Worm (Caenorhabditis elegans) whole organism, mixed stage, embryonic: ENCODE results near the gene taco-1.
A peak's percentile ranks its signal among the peaks of the same experiment; 100 is the strongest.

Experiments
- blmp-1 ChIP-seq: fragments of 150-350 bp; optimal IDR thresholded peaks from 2 replicates; lab custom pipeline; 2014; ENCODE audit warnings: missing biosample characterization, missing genetic modification characterization
- ceh-39 ChIP-seq: fragments of 150-350 bp; optimal IDR thresholded peaks from 2 replicates; lab custom pipeline; 2014; ENCODE audit warnings: missing biosample characterization, missing genetic modification characterization
- ceh-43 ChIP-seq: fragments of 200-800 bp; sonication (Bioruptor generic); optimal IDR thresholded peaks from 2 replicates; lab custom pipeline; 2018; ENCODE audit warnings: mild to moderate bottlenecking, missing genetic modification characterization, moderate library complexity, missing compliant biosample characterization
- ceh-83 ChIP-seq: fragments of 200-800 bp; sonication (Bioruptor generic); optimal IDR thresholded peaks from 2 replicates; lab custom pipeline; 2018; ENCODE audit warnings: mild to moderate bottlenecking, missing genetic modification characterization, missing compliant biosample characterization
- ces-1 ChIP-seq: fragments of 150-350 bp; optimal IDR thresholded peaks from 2 replicates; lab custom pipeline; 2014; ENCODE audit warnings: missing biosample characterization, missing genetic modification reagents, missing genetic modification characterization
- cnd-1 ChIP-seq: fragments of 200-800 bp; sonication (Bioruptor generic); optimal IDR thresholded peaks from 2 replicates; lab custom pipeline; 2018; ENCODE audit warnings: mild to moderate bottlenecking, missing genetic modification characterization, missing compliant biosample characterization
- drap-1 ChIP-seq: fragments of 200-800 bp; sonication (Bioruptor generic); optimal IDR thresholded peaks from 3 replicates; lab custom pipeline; 2018; ENCODE audit warnings: mild to moderate bottlenecking, missing genetic modification characterization, missing compliant biosample characterization
- elt-1 ChIP-seq: sonication (generic microtip); optimal IDR thresholded peaks from 2 replicates; lab custom pipeline; 2017; ENCODE audit warnings: missing genetic modification characterization, mild to moderate bottlenecking, missing compliant biosample characterization, antibody characterized with exemption, moderate library complexity, borderline replicate concordance; ENCODE audit not compliant: insufficient read depth
- elt-3 ChIP-seq: fragments of 150-350 bp; optimal IDR thresholded peaks from 2 replicates; lab custom pipeline; 2014; ENCODE audit warnings: missing biosample characterization, missing genetic modification characterization
- flh-1 ChIP-seq: fragments of 200-800 bp; sonication (Bioruptor generic); optimal IDR thresholded peaks from 2 replicates; lab custom pipeline; 2018; ENCODE audit warnings: mild to moderate bottlenecking, missing genetic modification characterization, moderate library complexity, missing compliant biosample characterization
- ham-2 ChIP-seq: fragments of 200-800 bp; sonication (Bioruptor generic); optimal IDR thresholded peaks from 2 replicates; lab custom pipeline; 2018; ENCODE audit warnings: mild to moderate bottlenecking, missing genetic modification characterization, missing compliant biosample characterization
- hlh-1 ChIP-seq: fragments of 150-350 bp; optimal IDR thresholded peaks from 2 replicates; lab custom pipeline; 2014; ENCODE audit warnings: missing biosample characterization, missing genetic modification reagents, missing genetic modification characterization
- lin-13 ChIP-seq: fragments of 150-350 bp; optimal IDR thresholded peaks from 2 replicates; lab custom pipeline; 2014; ENCODE audit warnings: missing biosample characterization, missing genetic modification characterization
- lin-32 ChIP-seq: fragments of 200-800 bp; sonication (Bioruptor generic); optimal IDR thresholded peaks from 2 replicates; lab custom pipeline; 2018; ENCODE audit warnings: mild to moderate bottlenecking, missing genetic modification characterization, missing compliant biosample characterization
- lsy-2 ChIP-seq: fragments of 150-350 bp; optimal IDR thresholded peaks from 2 replicates; lab custom pipeline; 2014; ENCODE audit warnings: missing biosample characterization, missing genetic modification characterization
- mab-5 ChIP-seq: fragments of 150-350 bp; optimal IDR thresholded peaks from 2 replicates; lab custom pipeline; 2014; ENCODE audit warnings: missing biosample characterization, missing genetic modification characterization
- mep-1 ChIP-seq: fragments of 150-350 bp; optimal IDR thresholded peaks from 2 replicates; lab custom pipeline; 2017; ENCODE audit warnings: missing biosample characterization, missing genetic modification reagents, missing genetic modification characterization, inconsistent platforms
- mls-2 ChIP-seq: sonication (generic microtip); optimal IDR thresholded peaks from 2 replicates; lab custom pipeline; 2016; ENCODE audit warnings: mild to moderate bottlenecking, missing genetic modification characterization, moderate library complexity, missing compliant biosample characterization
- nhr-12 ChIP-seq: fragments of 150-350 bp; optimal IDR thresholded peaks from 2 replicates; lab custom pipeline; 2014; ENCODE audit warnings: missing biosample characterization, missing genetic modification characterization
- nhr-2 ChIP-seq: fragments of 150-350 bp; optimal IDR thresholded peaks from 2 replicates; lab custom pipeline; 2014; ENCODE audit warnings: missing biosample characterization, missing genetic modification characterization
- nhr-237 ChIP-seq: fragments of 150-350 bp; optimal IDR thresholded peaks from 2 replicates; lab custom pipeline; 2014; ENCODE audit warnings: missing biosample characterization, missing genetic modification characterization
- nhr-28 ChIP-seq: fragments of 150-350 bp; optimal IDR thresholded peaks from 2 replicates; lab custom pipeline; 2014; ENCODE audit warnings: missing biosample characterization, missing genetic modification characterization
- nhr-76 ChIP-seq: sonication (generic microtip); optimal IDR thresholded peaks from 2 replicates; lab custom pipeline; 2017; ENCODE audit warnings: missing biosample characterization, missing genetic modification characterization
- pha-4 ChIP-seq: fragments of 150-350 bp; optimal IDR thresholded peaks from 2 replicates; lab custom pipeline; 2018; ENCODE audit warnings: missing biosample characterization, missing genetic modification reagents, missing genetic modification characterization
- sem-2 ChIP-seq: fragments of 200-800 bp; sonication (Bioruptor generic); optimal IDR thresholded peaks from 2 replicates; lab custom pipeline; 2018; ENCODE audit warnings: mild to moderate bottlenecking, missing genetic modification characterization, missing compliant biosample characterization
- snpc-4 ChIP-seq: fragments of 150-350 bp; optimal IDR thresholded peaks from 2 replicates; lab custom pipeline; 2014; ENCODE audit warnings: missing biosample characterization, missing genetic modification characterization
- sptf-1 ChIP-seq: sonication (generic microtip); optimal IDR thresholded peaks from 2 replicates; lab custom pipeline; 2017; ENCODE audit warnings: mild to moderate bottlenecking, missing genetic modification characterization, moderate library complexity, missing compliant biosample characterization
- tbx-8 ChIP-seq: fragments of 200-800 bp; sonication (Bioruptor generic); optimal IDR thresholded peaks from 2 replicates; lab custom pipeline; 2018; ENCODE audit warnings: mild to moderate bottlenecking, missing genetic modification characterization, moderate library complexity, missing compliant biosample characterization
- unc-120 ChIP-seq: sonication (generic microtip); optimal IDR thresholded peaks from 2 replicates; lab custom pipeline; 2017; ENCODE audit warnings: missing genetic modification characterization, missing compliant biosample characterization; ENCODE audit not compliant: poor library complexity, severe bottlenecking
- unc-39 ChIP-seq: fragments of 150-350 bp; optimal IDR thresholded peaks from 2 replicates; lab custom pipeline; 2014; ENCODE audit warnings: missing biosample characterization, missing genetic modification characterization
- unc-62 ChIP-seq: fragments of 150-350 bp; optimal IDR thresholded peaks from 2 replicates; lab custom pipeline; 2014; ENCODE audit warnings: missing biosample characterization, missing genetic modification reagents, missing genetic modification characterization
- ztf-11 ChIP-seq: fragments of 150-350 bp; optimal IDR thresholded peaks from 2 replicates; lab custom pipeline; 2014; ENCODE audit warnings: missing biosample characterization, missing genetic modification characterization

Gene taco-1

DNA sequence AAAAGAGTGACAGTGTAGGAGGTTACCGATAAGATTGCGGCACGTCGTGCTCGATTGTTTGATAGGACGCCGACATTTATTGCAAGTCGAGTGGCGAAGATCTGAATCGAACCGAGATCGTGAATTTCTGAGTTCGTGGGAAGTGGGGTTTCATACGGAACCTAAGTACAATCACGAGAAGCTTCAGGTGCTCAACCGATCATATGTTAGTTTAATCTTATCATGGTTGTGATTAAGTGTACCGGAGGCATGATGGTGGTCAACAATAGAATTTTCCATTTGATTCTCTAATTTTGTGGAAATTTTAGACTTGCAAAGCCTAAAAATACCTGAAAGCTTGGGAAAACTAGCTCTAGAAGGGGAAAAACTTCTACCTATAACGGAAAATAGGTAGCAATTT is 14.5 kb downstream of the taco-1 start, which contains the start of gene ads-1:
TSS of gene ads-1 (minus strand) at position 101 of the 400 bp plus-strand sequence.
- TF ChIP-seq hlh-1 (tag; lab: Kevin White, UChicago) (no peak), snpc-4 (tag; lab: Kevin White, UChicago) (no peak), ztf-11 (tag; lab: Kevin White, UChicago) (no peak), blmp-1 (tag; lab: Kevin White, UChicago) (no peak), pha-4 (tag; lab: Kevin White, UChicago) (no peak), nhr-28 (no peak), lin-13 (tag; lab: Kevin White, UChicago) (no peak), unc-62 (GFP tag; lab: Kevin White, UChicago) (no peak), nhr-12 (tag; lab: Kevin White, UChicago) (no peak), unc-120 (tag; lab: Kevin White, UChicago) (no peak), ceh-83 (GFP tag; lab: Kevin White, UChicago) (no peak), elt-1 (tag; lab: Kevin White, UChicago) (no peak), ceh-39 (no peak), ham-2 (GFP tag; lab: Kevin White, UChicago) (no peak), sem-2 (GFP tag; lab: Kevin White, UChicago) (no peak), mep-1 (no peak), tbx-8 (no peak), flh-1 (no peak)

- TF ChIP-seq pha-4 (tag; lab: Kevin White, UChicago) (no peak), nhr-12 (tag; lab: Kevin White, UChicago) (no peak), ceh-83 (GFP tag; lab: Kevin White, UChicago) (no peak), lin-32 (no peak), ces-1 (no peak), drap-1 (GFP tag; lab: Kevin White, UChicago) (no peak), unc-39 (tag; lab: Kevin White, UChicago) (no peak), blmp-1 (tag; lab: Kevin White, UChicago) (no peak), ceh-39 (no peak), nhr-2 (no peak), elt-1 (tag; lab: Kevin White, UChicago) (no peak), nhr-237 (tag; lab: Kevin White, UChicago) (no peak), mep-1 (no peak), cnd-1 (tag; lab: Kevin White, UChicago) (no peak), mab-5 (tag; lab: Kevin White, UChicago) (no peak), mls-2 (tag; lab: Kevin White, UChicago) (no peak), lsy-2 (no peak), ztf-11 (tag; lab: Kevin White, UChicago) (no peak), ceh-43 (GFP tag; lab: Kevin White, UChicago) (no peak)
Measured at ce11 chrIII:299220-299619, 15.3 kb downstream of the taco-1 start.

DNA sequence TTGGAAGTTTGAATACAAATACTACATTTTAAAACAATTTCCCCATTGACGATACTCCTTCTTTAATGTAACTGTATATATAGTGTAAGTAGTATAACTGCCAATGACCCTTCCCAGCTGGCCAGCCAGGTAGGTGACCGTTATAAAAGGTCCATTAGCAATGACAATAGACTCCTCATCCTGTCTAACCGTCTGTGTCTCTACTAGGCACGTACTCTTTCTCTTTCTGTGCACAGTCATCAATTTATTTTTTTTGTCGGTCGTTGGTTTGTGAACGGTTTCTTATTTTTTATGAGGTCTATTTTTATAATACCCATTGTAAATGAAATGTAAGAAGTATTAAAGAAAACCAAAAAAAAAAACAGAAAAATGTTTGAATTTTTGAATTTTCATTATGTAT is 20.6 kb downstream of the taco-1 start:
- TF ChIP-seq cnd-1 (tag; lab: Kevin White, UChicago) (no peak), pha-4 (tag; lab: Kevin White, UChicago) (no peak), ztf-11 (tag; lab: Kevin White, UChicago) (no peak), elt-3 (no peak), elt-1 (tag; lab: Kevin White, UChicago) (no peak), unc-120 (tag; lab: Kevin White, UChicago) (no peak), nhr-28 (no peak), nhr-2 (peak; percentile 94)

- TF ChIP-seq drap-1 (GFP tag; lab: Kevin White, UChicago), result no peak
- TF ChIP-seq lsy-2, result no peak
- TF ChIP-seq ceh-39, result no peak
- peak; percentile 14 for TF ChIP-seq sptf-1 (tag; lab: Kevin White, UChicago)
- TF ChIP-seq elt-3, result no peak
- TF ChIP-seq, all 35 proteins: peak for 1
Measured at ce11 chrIII:311174-311573, 27.3 kb downstream of the taco-1 start.

DNA sequence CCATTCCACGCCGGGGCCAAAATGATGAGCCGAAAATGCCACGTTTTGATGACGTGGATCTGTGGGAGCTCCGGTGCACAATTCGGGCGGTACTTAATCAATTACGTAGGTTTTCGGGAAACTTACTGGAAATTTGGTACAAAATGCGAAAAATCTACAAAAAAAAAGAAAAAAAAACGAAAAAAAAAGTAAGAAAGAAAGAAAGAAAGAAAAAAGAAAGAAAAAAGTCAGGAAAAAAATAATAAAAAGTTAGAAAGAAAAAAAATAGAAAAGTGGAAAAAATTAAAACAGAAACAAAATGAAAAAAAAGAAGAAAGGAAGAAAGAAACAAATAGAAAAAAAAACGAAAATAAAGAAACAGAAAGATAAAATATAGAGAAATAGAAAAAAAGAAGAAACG is 29.0 kb downstream of the taco-1 start:
- no peak for TF ChIP-seq nhr-12 (tag; lab: Kevin White, UChicago)
- TF ChIP-seq nhr-76 (tag; lab: Kevin White, UChicago), result peak; percentile 16
- no peak for TF ChIP-seq sem-2 (GFP tag; lab: Kevin White, UChicago)
- TF ChIP-seq unc-120 (tag; lab: Kevin White, UChicago), result no peak
